Fruit fly (Drosophila melanogaster) whole organism, embryonic: ENCODE measurements around the gene Zw.

Source experiments
- Antp ChIP-seq: fragments of 200-800 bp; sonication (Bioruptor generic); optimal IDR thresholded peaks from 3 replicates; lab custom pipeline; 2016; ENCODE audit warnings: missing biosample characterization, missing genetic modification characterization
- B-H1 ChIP-seq: fragments of 200-800 bp; sonication (Bioruptor generic); IDR thresholded peaks from 3 replicates; pipeline ENCODE4 v1.3.6; 2022; ENCODE audit warnings: missing biosample characterization, missing genetic modification characterization
- Bgb ChIP-seq: fragments of 200-800 bp; sonication (Bioruptor generic); IDR thresholded peaks from 2 replicates; pipeline ENCODE4 v1.3.6; 2022; ENCODE audit warnings: missing biosample characterization, missing genetic modification characterization; ENCODE audit not compliant: partially characterized antibody
- CG10147 ChIP-seq: fragments of 200-800 bp; sonication (Bioruptor generic); optimal IDR thresholded peaks from 2 replicates; lab custom pipeline; 2019; ENCODE audit warnings: missing biosample characterization, mild to moderate bottlenecking, missing genetic modification characterization, moderate library complexity
- CG11247 ChIP-seq: fragments of 200-800 bp; sonication (Bioruptor generic); IDR thresholded peaks from 2 replicates; pipeline ENCODE4 v1.3.6; 2022; ENCODE audit warnings: missing biosample characterization, missing genetic modification characterization
- CG11560 ChIP-seq: fragments of 200-800 bp; sonication (Bioruptor generic); IDR thresholded peaks from 3 replicates; pipeline ENCODE4 v1.3.6; 2022; ENCODE audit warnings: missing biosample characterization, missing genetic modification characterization
- CG11696 ChIP-seq: fragments of 200-800 bp; sonication (Bioruptor generic); IDR thresholded peaks from 2 replicates; pipeline ENCODE4 v1.3.6; 2022; ENCODE audit warnings: missing biosample characterization, missing genetic modification characterization
- CG12104 ChIP-seq: fragments of 200-800 bp; sonication (Bioruptor generic); optimal IDR thresholded peaks from 3 replicates; lab custom pipeline; 2016; ENCODE audit warnings: missing biosample characterization, missing genetic modification characterization
- CG12769 ChIP-seq: fragments of 200-800 bp; sonication (Bioruptor generic); optimal IDR thresholded peaks from 2 replicates; lab custom pipeline; 2019; ENCODE audit warnings: missing biosample characterization, mild to moderate bottlenecking, missing genetic modification characterization, moderate library complexity
- CG13775 ChIP-seq: fragments of 200-800 bp; sonication (Bioruptor generic); optimal IDR thresholded peaks from 3 replicates; lab custom pipeline; 2017; ENCODE audit warnings: missing biosample characterization, mild to moderate bottlenecking, missing genetic modification characterization
- CG17912 ChIP-seq: fragments of 200-800 bp; sonication (Bioruptor generic); optimal IDR thresholded peaks from 2 replicates; lab custom pipeline; 2018; ENCODE audit warnings: missing biosample characterization, mild to moderate bottlenecking, missing genetic modification characterization
- CG1792 ChIP-seq: fragments of 200-800 bp; sonication (Bioruptor generic); optimal IDR thresholded peaks from 2 replicates; lab custom pipeline; 2016; ENCODE audit warnings: missing biosample characterization, missing genetic modification characterization
- CG18599 ChIP-seq: fragments of 200-800 bp; sonication (Bioruptor generic); optimal IDR thresholded peaks from 3 replicates; lab custom pipeline; 2017; ENCODE audit warnings: missing biosample characterization, missing genetic modification characterization, mild to moderate bottlenecking, moderate library complexity, missing genetic modification reagents
- CG2116 ChIP-seq: fragments of 200-800 bp; sonication (Bioruptor generic); optimal IDR thresholded peaks from 3 replicates; lab custom pipeline; 2018; ENCODE audit warnings: missing biosample characterization, mild to moderate bottlenecking, missing genetic modification characterization
- CG2199 ChIP-seq: fragments of 200-800 bp; sonication (Bioruptor generic); IDR thresholded peaks from 3 replicates; pipeline ENCODE4 v1.3.6; 2022; ENCODE audit warnings: missing biosample characterization, missing genetic modification characterization
- CG32767 ChIP-seq: fragments of 200-800 bp; sonication (Bioruptor generic); IDR thresholded peaks from 2 replicates; pipeline ENCODE4 v1.3.6; 2022; ENCODE audit warnings: missing biosample characterization, missing genetic modification characterization
- CG33213 ChIP-seq: fragments of 200-800 bp; sonication (Bioruptor generic); optimal IDR thresholded peaks from 3 replicates; lab custom pipeline; 2016; ENCODE audit warnings: missing biosample characterization, missing genetic modification characterization
- CG34376 ChIP-seq: fragments of 200-800 bp; sonication (Bioruptor generic); optimal IDR thresholded peaks from 2 replicates; lab custom pipeline; 2018; ENCODE audit warnings: missing biosample characterization, mild to moderate bottlenecking, missing genetic modification characterization
- CG34422 ChIP-seq: fragments of 200-800 bp; sonication (Bioruptor generic); IDR thresholded peaks from 3 replicates; pipeline ENCODE4 v1.3.6; 2022; ENCODE audit warnings: missing biosample characterization, missing genetic modification characterization
- CG5245 ChIP-seq: fragments of 200-800 bp; sonication (Bioruptor generic); optimal IDR thresholded peaks from 3 replicates; lab custom pipeline; 2016; ENCODE audit warnings: missing biosample characterization, missing genetic modification characterization
- CG7357 ChIP-seq: fragments of 200-800 bp; sonication (Bioruptor generic); IDR thresholded peaks from 3 replicates; pipeline ENCODE4 v1.3.6; 2022; ENCODE audit warnings: missing biosample characterization, missing genetic modification characterization
- CG7928 ChIP-seq: fragments of 200-800 bp; sonication (Bioruptor generic); optimal IDR thresholded peaks from 2 replicates; lab custom pipeline; 2017; ENCODE audit warnings: missing biosample characterization, mild to moderate bottlenecking, missing genetic modification characterization
- CG7963 ChIP-seq: fragments of 200-800 bp; sonication (Bioruptor generic); IDR thresholded peaks from 3 replicates; pipeline ENCODE4 v1.3.6; 2022; ENCODE audit warnings: missing biosample characterization, missing genetic modification characterization; ENCODE audit not compliant: partially characterized antibody
- CG8290 ChIP-seq, 3 experiments: fragments of 200-800 bp; sonication (Bioruptor generic); optimal IDR thresholded peaks; 2 replicates each; lab custom pipeline; 2016 to 2019; ENCODE audit warnings: missing biosample characterization in 3 of 3, missing genetic modification characterization in 3 of 3, mild to moderate bottlenecking in 2 of 3, moderate library complexity in 1 of 3
- Dbx ChIP-seq: fragments of 200-800 bp; sonication (Bioruptor generic); IDR thresholded peaks from 3 replicates; pipeline ENCODE4 v1.3.6; 2022; ENCODE audit warnings: missing biosample characterization, missing genetic modification characterization
- Drgx ChIP-seq: fragments of 200-800 bp; sonication (Bioruptor generic); IDR thresholded peaks from 2 replicates; pipeline ENCODE4 v1.3.6; 2022; ENCODE audit warnings: missing biosample characterization, missing genetic modification characterization
- E2f2 ChIP-seq: fragments of 200-800 bp; sonication (Bioruptor generic); IDR thresholded peaks from 2 replicates; pipeline ENCODE4 v1.3.6; 2022; ENCODE audit warnings: missing biosample characterization, missing genetic modification characterization
- Hsf ChIP-seq: fragments of 200-800 bp; sonication (Bioruptor generic); optimal IDR thresholded peaks from 3 replicates; lab custom pipeline; 2016; ENCODE audit warnings: missing biosample characterization, missing genetic modification characterization
- Lhr ChIP-seq: fragments of 200-800 bp; sonication (Bioruptor generic); optimal IDR thresholded peaks from 3 replicates; lab custom pipeline; 2017; ENCODE audit warnings: mild to moderate bottlenecking, missing biosample characterization, missing genetic modification reagents, missing genetic modification characterization
- Med ChIP-seq: fragments of 200-800 bp; sonication (Bioruptor generic); peaks from one replicate; lab custom pipeline; 2016; ENCODE audit warnings: missing biosample characterization, missing genetic modification characterization, mild to moderate bottlenecking, inconsistent platforms, moderate library complexity
- Pdp1 ChIP-seq, 2 experiments: fragments of 200-800 bp; sonication (Bioruptor generic); optimal IDR thresholded peaks; 3 replicates each; lab custom pipeline; 2016; ENCODE audit warnings: missing biosample characterization in 2 of 2, missing genetic modification characterization in 2 of 2, mild to moderate bottlenecking in 1 of 2, moderate library complexity in 1 of 2
- Ptx1 ChIP-seq: fragments of 200-800 bp; sonication (Bioruptor generic); IDR thresholded peaks from 2 replicates; pipeline ENCODE4 v1.3.6; 2022; ENCODE audit warnings: missing biosample characterization, missing genetic modification characterization
- Rfx ChIP-seq: fragments of 200-800 bp; sonication (Bioruptor generic); IDR thresholded peaks from 2 replicates; pipeline ENCODE4 v1.3.6; 2022; ENCODE audit warnings: missing biosample characterization, missing genetic modification characterization
- Rx ChIP-seq: fragments of 200-800 bp; sonication (Bioruptor generic); IDR thresholded peaks from 2 replicates; pipeline ENCODE4 v1.3.6; 2022; ENCODE audit warnings: missing biosample characterization, missing genetic modification characterization
- Xbp1 ChIP-seq: fragments of 200-800 bp; sonication (Bioruptor generic); optimal IDR thresholded peaks from 3 replicates; lab custom pipeline; 2016; ENCODE audit warnings: missing biosample characterization, mild to moderate bottlenecking, missing genetic modification characterization
- ash1 ChIP-seq: fragments of 200-800 bp; sonication (Bioruptor generic); optimal IDR thresholded peaks from 2 replicates; lab custom pipeline; 2018; ENCODE audit warnings: missing biosample characterization, mild to moderate bottlenecking, missing genetic modification characterization
- az2 ChIP-seq: fragments of 200-800 bp; sonication (Bioruptor generic); optimal IDR thresholded peaks from 3 replicates; lab custom pipeline; 2016; ENCODE audit warnings: missing biosample characterization, missing genetic modification characterization
- cato ChIP-seq: fragments of 200-800 bp; sonication (Bioruptor generic); optimal IDR thresholded peaks from 2 replicates; lab custom pipeline; 2016; ENCODE audit warnings: missing biosample characterization, missing genetic modification characterization, borderline replicate concordance
- cwo ChIP-seq: fragments of 200-800 bp; sonication (Bioruptor generic); optimal IDR thresholded peaks from 3 replicates; lab custom pipeline; 2017; ENCODE audit warnings: missing biosample characterization, missing genetic modification characterization, mild to moderate bottlenecking, moderate library complexity, missing genetic modification reagents
- dmrt99B ChIP-seq: fragments of 200-800 bp; sonication (Bioruptor generic); optimal IDR thresholded peaks from 2 replicates; lab custom pipeline; 2018; ENCODE audit warnings: missing biosample characterization, mild to moderate bottlenecking, missing genetic modification characterization, moderate library complexity
- dysf ChIP-seq: fragments of 200-800 bp; sonication (Bioruptor generic); IDR thresholded peaks from 3 replicates; pipeline ENCODE4 v1.3.6; 2022; ENCODE audit warnings: missing biosample characterization, missing genetic modification characterization
- kni ChIP-seq: fragments of 200-800 bp; sonication (Bioruptor generic); optimal IDR thresholded peaks from 3 replicates; lab custom pipeline; 2017; ENCODE audit warnings: mild to moderate bottlenecking, missing biosample characterization, missing genetic modification reagents, missing genetic modification characterization
- nmo ChIP-seq: fragments of 200-800 bp; sonication (Bioruptor generic); optimal IDR thresholded peaks from 2 replicates; lab custom pipeline; 2018; ENCODE audit warnings: missing biosample characterization, mild to moderate bottlenecking, missing genetic modification characterization, moderate library complexity
- peb ChIP-seq: fragments of 200-800 bp; sonication (Bioruptor generic); IDR thresholded peaks from 2 replicates; pipeline ENCODE4 v1.3.6; 2022; ENCODE audit warnings: missing biosample characterization, missing genetic modification characterization
- ro ChIP-seq: fragments of 200-800 bp; sonication (Bioruptor generic); IDR thresholded peaks from 2 replicates; pipeline ENCODE4 v1.3.6; 2022; ENCODE audit warnings: missing biosample characterization, missing genetic modification characterization
- sens ChIP-seq: fragments of 200-800 bp; sonication (Bioruptor generic); peaks from one replicate; lab custom pipeline; 2016; ENCODE audit warnings: missing biosample characterization, missing genetic modification characterization
- usp ChIP-seq: fragments of >200 bp; optimal IDR thresholded peaks from 2 replicates; lab custom pipeline; 2017; ENCODE audit warnings: missing biosample characterization, missing genetic modification characterization
- vnd ChIP-seq: fragments of 200-800 bp; sonication (Bioruptor generic); IDR thresholded peaks from 3 replicates; pipeline ENCODE4 v1.3.6; 2022; ENCODE audit warnings: missing biosample characterization, missing genetic modification characterization; ENCODE audit not compliant: partially characterized antibody
- vvl ChIP-seq: fragments of 200-800 bp; sonication (Bioruptor generic); IDR thresholded peaks from 2 replicates; pipeline ENCODE4 v1.3.6; 2022; ENCODE audit warnings: missing biosample characterization, missing genetic modification characterization
- zfh2 ChIP-seq: fragments of 200-800 bp; sonication (Bioruptor generic); optimal IDR thresholded peaks from 2 replicates; lab custom pipeline; 2016; ENCODE audit warnings: missing biosample characterization, missing genetic modification characterization

Zw gene

dm6 chrX:19665684-19666141 lies 1.3 kb upstream of the Zw start (continued):
- TF ChIP-seq CG7357 (no peak), E2f2 (GFP tag; lab: Robert Waterston, UW) (peak; percentile 20; the same call in 1 of the 2 replicates), CG1792 (GFP tag; lab: Kevin White, UChicago) (peak; percentile 8), Antp (GFP tag; lab: Kevin White, UChicago) (peak; percentile 64), CG12769 (peak; percentile 31), Lhr (GFP tag; lab: Kevin White, UChicago) (no peak), az2 (peak; percentile 7), peb (peak; percentile 37; the same call in 1 of the 2 replicates), CG11696 (GFP tag; lab: Robert Waterston, UW) (no peak), CG11560 (tag; lab: Robert Waterston, UW) (0 out of 3 replicates have a peak, but pooled peaks have one; percentile 43), Rfx (GFP tag; lab: Robert Waterston, UW) (peak; percentile 89), CG13775 (GFP tag; lab: Kevin White, UChicago) (peak; percentile 18), ro (GFP tag; lab: Robert Waterston, UW) (0 out of 2 replicates have a peak, but pooled peaks have one; percentile 25), Ptx1 (GFP tag; lab: Robert Waterston, UW) (peak; percentile 67), CG8290 (GFP tag; optimal IDR thresholded peaks at IDR 0.05; lab: Kevin White, UChicago) (peak; percentile 25), CG8290 (tag; optimal IDR thresholded peaks at IDR 0.05; lab: Kevin White, UChicago) (peak in 1 of 2 experiments; percentile 44), vvl (GFP tag; lab: Robert Waterston, UW) (peak; percentile 59; the same call in 1 of the 2 replicates), Rx (GFP tag; lab: Robert Waterston, UW) (peak; percentile 52), cwo (no peak), usp (GFP tag; lab: Kevin White, UChicago) (no peak), CG17912 (GFP tag; lab: Kevin White, UChicago) (no peak), Hsf (GFP tag; lab: Kevin White, UChicago) (peak; percentile 22), ash1 (no peak), Drgx (peak; percentile 46; the same call in 1 of the 2 replicates), cato (GFP tag; lab: Kevin White, UChicago) (no peak), CG2116 (GFP tag; lab: Kevin White, UChicago) (no peak), sens (GFP tag; lab: Kevin White, UChicago) (peak; percentile 75), CG5245 (GFP tag; lab: Kevin White, UChicago) (no peak), B-H1 (GFP tag; lab: Robert Waterston, UW) (no peak), CG33213 (GFP tag; lab: Kevin White, UChicago) (peak; percentile 3), Bgb (peak; percentile 80), dysf (GFP tag; lab: Robert Waterston, UW) (peak; percentile 74), nmo (peak; percentile 5), zfh2 (GFP tag; lab: Kevin White, UChicago) (peak; percentile 40), CG7928 (GFP tag; lab: Kevin White, UChicago) (no peak), Pdp1 (GFP tag; optimal IDR thresholded peaks at IDR 0.05; lab: Kevin White, UChicago) (peak; percentile 27 to 43), CG34376 (GFP tag; lab: Kevin White, UChicago) (peak; percentile 19), CG18599 (GFP tag; lab: Kevin White, UChicago) (peak; percentile 25), CG12104 (GFP tag; lab: Kevin White, UChicago) (no peak), kni (peak; percentile 38), CG32767 (GFP tag; lab: Robert Waterston, UW) (no peak), vnd (GFP tag; lab: Robert Waterston, UW) (peak; percentile 40; the same call in 1 of the 3 replicates), CG2199 (0 out of 3 replicates have a peak, but pooled peaks have one; percentile 61), Dbx (GFP tag; lab: Robert Waterston, UW) (peak; percentile 64), Xbp1 (peak; percentile 31), dmrt99B (tag; lab: Kevin White, UChicago) (peak; percentile 9), CG11247 (GFP tag; lab: Robert Waterston, UW) (peak; percentile 48; the same call in 1 of the 2 replicates), CG34422 (peak; percentile 66), Med (peak; percentile 92), CG7963 (0 out of 3 replicates have a peak, but pooled peaks have one; percentile 35), CG10147 (GFP tag; lab: Kevin White, UChicago) (peak; percentile 8)
